Worm (Caenorhabditis elegans): Measurements from ENCODE around the gene Y37D8A.6.

- TF ChIP-seq sdz-38 (tag; optimal IDR thresholded peaks at IDR 0.05) (no peak), dpl-1 (GFP tag; optimal IDR thresholded peaks at IDR 0.05) (no peak), ZK185.1 (tag; optimal IDR thresholded peaks at IDR 0.05; ENCODE audit: poor library complexity, severe bottlenecking) (no peak), lin-40 (tag; optimal IDR thresholded peaks at IDR 0.05) (no peak), ceh-58 (GFP tag; IDR thresholded peaks at IDR 0.05) (no peak), lir-1 (GFP tag; conservative IDR thresholded peaks at IDR 0.05) (no peak), hlh-12 (tag; optimal IDR thresholded peaks at IDR 0.05) (no peak), unc-130 (GFP tag; optimal IDR thresholded peaks at IDR 0.05) (no peak)
Observed at ce11 chrIII:12856628-12857027, 13.5 kb downstream of the Y37D8A.6 start, which contains the start of gene Y37D8A.26.

All from whole organism, young adult.